Worm (Caenorhabditis elegans): ENCODE results near the gene mlt-11.

Gene mlt-11

DNA sequence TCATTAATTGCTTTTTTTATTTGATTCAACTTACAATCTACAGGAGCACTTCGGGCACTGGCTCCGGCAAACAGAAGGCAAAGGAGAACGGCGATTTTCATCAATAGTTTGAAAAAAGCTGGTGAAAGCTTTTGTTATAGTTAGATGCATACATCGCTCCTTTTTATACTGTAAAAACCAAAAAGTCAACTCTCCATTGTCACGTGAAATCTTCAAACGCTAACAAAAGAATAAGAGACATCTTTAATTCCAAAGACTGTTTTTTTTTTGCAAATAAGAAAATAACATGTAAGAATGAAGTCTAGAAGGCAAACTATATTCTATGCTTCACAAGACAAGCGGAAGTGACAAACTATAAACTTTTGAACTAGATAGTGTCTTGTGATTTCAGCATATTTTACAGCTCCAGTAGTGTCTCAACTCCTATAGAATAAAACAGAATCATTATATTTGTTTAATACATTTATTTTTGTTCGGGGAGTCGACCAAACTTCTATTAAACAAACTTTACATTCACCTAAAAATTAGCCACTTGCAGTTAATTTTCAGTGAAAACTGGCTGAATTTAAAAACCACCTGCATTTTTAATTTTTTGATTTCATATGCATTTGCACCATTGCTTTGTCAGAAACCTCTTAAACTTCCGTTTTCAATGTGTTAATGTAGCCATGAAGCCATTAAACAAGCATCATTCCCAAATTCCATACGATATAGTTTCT lies 40.8 kb upstream of the mlt-11 start, which contains the start of the genes F46B3.9 and srz-18:
Gene F46B3.9, minus strand, starts transcription at position 101 of the 719 bp plus-strand sequence.
Gene srz-18, plus strand, starts transcription at position 669 of the 719 bp plus-strand sequence.
- TF ChIP-seq nhr-28 (tag; optimal IDR thresholded peaks at IDR 0.05) (no peak), ceh-43 (GFP tag; optimal IDR thresholded peaks at IDR 0.05) (no peak), tbx-8 (GFP tag; optimal IDR thresholded peaks at IDR 0.05) (no peak), hlh-1 (tag; optimal IDR thresholded peaks at IDR 0.05) (no peak), elt-3 (tag; optimal IDR thresholded peaks at IDR 0.05) (no peak), blmp-1 (tag; optimal IDR thresholded peaks at IDR 0.05) (no peak), ceh-83 (GFP tag; optimal IDR thresholded peaks at IDR 0.05) (no peak), cnd-1 (tag; optimal IDR thresholded peaks at IDR 0.05) (no peak), M03D4.4 (tag; optimal IDR thresholded peaks at IDR 0.05) (no peak), mls-2 (tag; optimal IDR thresholded peaks at IDR 0.05) (no peak), unc-120 (tag; optimal IDR thresholded peaks at IDR 0.05; ENCODE audit: poor library complexity, severe bottlenecking) (no peak), ceh-39 (tag; optimal IDR thresholded peaks at IDR 0.05) (no peak), drap-1 (GFP tag; optimal IDR thresholded peaks at IDR 0.05) (no peak), mep-1 (tag; optimal IDR thresholded peaks at IDR 0.05) (no peak), bed-3 (GFP tag; optimal IDR thresholded peaks at IDR 0.05) (no peak), nhr-2 (tag; optimal IDR thresholded peaks at IDR 0.05) (no peak), unc-39 (tag; optimal IDR thresholded peaks at IDR 0.05) (no peak), nhr-12 (tag; optimal IDR thresholded peaks at IDR 0.05) (no peak), zip-8 (tag; optimal IDR thresholded peaks at IDR 0.05) (no peak), mab-5 (tag; optimal IDR thresholded peaks at IDR 0.05) (no peak)

DNA sequence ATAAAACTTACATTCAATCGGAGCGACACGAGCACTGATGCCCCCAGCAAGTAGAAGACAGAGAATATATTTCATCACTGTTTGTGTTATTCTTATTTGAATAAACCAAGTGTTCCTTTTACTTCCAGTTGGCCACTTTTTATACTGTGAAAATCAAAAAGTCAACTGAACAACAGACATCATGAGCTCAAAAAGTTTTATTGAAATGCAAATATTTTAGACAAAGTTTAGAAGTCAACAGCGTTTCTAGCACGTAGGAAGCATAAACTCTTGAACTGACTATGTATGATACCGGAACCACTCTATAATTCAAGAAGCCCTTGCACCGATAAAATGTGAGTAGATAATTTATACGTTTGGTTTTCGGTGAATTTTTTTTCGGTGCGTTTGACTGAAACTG lies 35.8 kb upstream of the mlt-11 start, which contains the start of gene F46B3.14:
Gene F46B3.14, minus strand, starts transcription at position 101 of the 400 bp plus-strand sequence.
- TF ChIP-seq tbx-8 (GFP tag; optimal IDR thresholded peaks at IDR 0.05): no peak

DNA sequence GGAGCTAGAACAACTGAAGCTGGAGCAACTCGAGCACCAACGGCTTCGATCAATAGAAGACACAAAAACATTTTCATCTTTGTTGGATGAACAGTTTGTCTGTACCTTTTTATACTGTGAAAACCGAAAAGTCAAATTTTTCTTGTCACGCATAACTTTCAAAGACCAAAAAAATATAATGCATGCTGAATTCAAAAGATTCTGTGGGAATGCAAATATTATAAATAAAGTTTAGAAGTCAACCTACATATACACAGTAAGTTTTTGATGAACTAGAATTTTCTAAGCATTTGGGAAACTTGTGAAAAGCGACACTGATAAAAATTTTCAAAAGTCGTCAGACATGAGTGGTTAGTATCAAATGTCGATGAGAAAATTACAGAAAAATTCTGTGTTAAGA lies 33.4 kb upstream of the mlt-11 start, which contains the start of gene F46B3.15:
Gene F46B3.15, minus strand, starts transcription at position 101 of the 400 bp plus-strand sequence.
- TF ChIP-seq bed-3 (GFP tag; optimal IDR thresholded peaks at IDR 0.05) (no peak), blmp-1 (tag; optimal IDR thresholded peaks at IDR 0.05) (no peak), nhr-237 (tag; optimal IDR thresholded peaks at IDR 0.05) (no peak), pha-4 (tag; optimal IDR thresholded peaks at IDR 0.05) (no peak), ham-2 (GFP tag; optimal IDR thresholded peaks at IDR 0.05) (no peak), sptf-1 (tag; optimal IDR thresholded peaks at IDR 0.05) (no peak), nhr-28 (tag; optimal IDR thresholded peaks at IDR 0.05) (no peak), lin-32 (GFP tag; optimal IDR thresholded peaks at IDR 0.05) (no peak), mep-1 (tag; optimal IDR thresholded peaks at IDR 0.05) (no peak), elt-1 (tag; optimal IDR thresholded peaks at IDR 0.05; ENCODE audit: borderline replicate concordance, insufficient read depth) (no peak), cnd-1 (tag; optimal IDR thresholded peaks at IDR 0.05) (no peak), unc-120 (tag; optimal IDR thresholded peaks at IDR 0.05; ENCODE audit: poor library complexity, severe bottlenecking) (no peak), ztf-11 (tag; optimal IDR thresholded peaks at IDR 0.05) (no peak), sem-2 (GFP tag; optimal IDR thresholded peaks at IDR 0.05) (no peak), tbx-8 (GFP tag; optimal IDR thresholded peaks at IDR 0.05) (no peak), snpc-4 (tag; optimal IDR thresholded peaks at IDR 0.05) (no peak), ces-1 (GFP tag; optimal IDR thresholded peaks at IDR 0.05) (no peak), mls-2 (tag; optimal IDR thresholded peaks at IDR 0.05) (no peak)

DNA sequence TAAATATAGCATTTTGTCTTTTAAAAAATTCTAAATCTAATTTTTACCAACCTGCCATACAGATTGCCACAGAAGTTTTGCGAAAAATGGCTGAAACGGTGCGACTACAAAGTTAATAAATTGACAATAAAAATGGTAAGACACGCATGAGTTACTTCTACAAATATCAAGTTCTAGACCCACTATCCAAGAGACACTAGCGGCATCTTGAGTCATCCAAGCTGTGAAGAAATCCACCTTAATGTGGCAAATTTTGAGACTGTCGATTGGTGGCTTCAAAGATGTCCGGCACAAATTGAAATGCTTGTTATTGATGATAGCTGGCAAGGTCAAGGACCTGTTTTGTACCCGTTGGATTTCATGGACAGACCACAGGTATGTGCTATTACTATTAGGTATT lies 32.7 kb upstream of the mlt-11 start, which contains the start of gene F46B3.16:
Gene F46B3.16, plus strand, starts transcription at position 301 of the 400 bp plus-strand sequence.
- no peak for TF ChIP-seq nhr-2 (tag; optimal IDR thresholded peaks at IDR 0.05)
- no peak for TF ChIP-seq ceh-83 (GFP tag; optimal IDR thresholded peaks at IDR 0.05)
- TF ChIP-seq nhr-237 (tag; optimal IDR thresholded peaks at IDR 0.05): no peak
- TF ChIP-seq nhr-28 (tag; optimal IDR thresholded peaks at IDR 0.05): no peak
- TF ChIP-seq sptf-1 (tag; optimal IDR thresholded peaks at IDR 0.05): no peak
- no peak for TF ChIP-seq nhr-76 (tag; optimal IDR thresholded peaks at IDR 0.05)
- no peak for TF ChIP-seq mls-2 (tag; optimal IDR thresholded peaks at IDR 0.05)
- TF ChIP-seq cnd-1 (tag; optimal IDR thresholded peaks at IDR 0.05): no peak
- TF ChIP-seq ceh-43 (GFP tag; optimal IDR thresholded peaks at IDR 0.05): no peak
- TF ChIP-seq unc-39 (tag; optimal IDR thresholded peaks at IDR 0.05): no peak
- TF ChIP-seq drap-1 (GFP tag; optimal IDR thresholded peaks at IDR 0.05): no peak
- no peak for TF ChIP-seq tbx-8 (GFP tag; optimal IDR thresholded peaks at IDR 0.05)
- no peak for TF ChIP-seq elt-3 (tag; optimal IDR thresholded peaks at IDR 0.05)
- no peak for TF ChIP-seq mab-5 (tag; optimal IDR thresholded peaks at IDR 0.05)
- no peak for TF ChIP-seq hlh-1 (tag; optimal IDR thresholded peaks at IDR 0.05)
- no peak for TF ChIP-seq sem-2 (GFP tag; optimal IDR thresholded peaks at IDR 0.05)
- TF ChIP-seq ham-2 (GFP tag; optimal IDR thresholded peaks at IDR 0.05): no peak
- TF ChIP-seq unc-62 (GFP tag; optimal IDR thresholded peaks at IDR 0.05): no peak
- no peak for TF ChIP-seq elt-1 (tag; optimal IDR thresholded peaks at IDR 0.05; ENCODE audit: borderline replicate concordance, insufficient read depth)

Data from whole organism, mixed stage, embryonic.